Worm (Caenorhabditis elegans): ENCODE measurements around the gene zhit-3.

DNA sequence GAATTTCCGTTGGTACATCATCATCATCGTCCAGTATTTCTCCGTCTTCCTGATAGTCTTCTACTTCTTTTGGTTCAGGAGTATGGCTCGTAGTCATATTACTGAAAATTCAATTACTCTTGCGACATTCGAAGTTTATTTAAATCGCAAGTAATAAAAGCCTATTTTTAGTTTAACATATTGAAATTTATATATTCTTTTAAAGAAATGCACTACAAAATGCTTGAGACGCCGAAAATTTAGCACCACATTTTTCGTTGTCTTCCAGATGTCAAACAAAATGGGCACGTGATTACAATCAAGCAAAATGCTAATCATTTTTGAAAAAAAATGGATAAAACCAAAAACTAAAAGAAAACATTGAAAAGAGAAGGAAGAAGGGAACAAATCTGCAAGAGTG lies at the start of gene zhit-3:
- TF ChIP-seq ceh-20 (GFP tag; IDR thresholded peaks at IDR 0.05), result no peak
- TF ChIP-seq fos-1 (tag; optimal IDR thresholded peaks at IDR 0.05), result no peak
- TF ChIP-seq R02D3.7 (tag; optimal IDR thresholded peaks at IDR 0.05), result no peak
- TF ChIP-seq lin-15B (tag; optimal IDR thresholded peaks at IDR 0.05), result no peak
- TF ChIP-seq Y75B8A.6 (GFP tag; IDR thresholded peaks at IDR 0.05), result no peak
- no peak for TF ChIP-seq unc-62 (GFP tag; optimal IDR thresholded peaks at IDR 0.05 in 1 of 2)
- TF ChIP-seq unc-62 (tag; optimal IDR thresholded peaks at IDR 0.05), result no peak
- no peak for TF ChIP-seq ztf-7 (tag; optimal IDR thresholded peaks at IDR 0.05)
- no peak for TF ChIP-seq nhr-28 (tag; optimal IDR thresholded peaks at IDR 0.05)
- no peak for TF ChIP-seq F49E8.2 (tag; optimal IDR thresholded peaks at IDR 0.05; ENCODE audit: borderline replicate concordance)
- no peak for TF ChIP-seq nhr-6 (tag; optimal IDR thresholded peaks at IDR 0.05)
- TF ChIP-seq T26A8.4 (GFP tag; IDR thresholded peaks at IDR 0.05), result no peak
- TF ChIP-seq lin-39 (tag; optimal IDR thresholded peaks at IDR 0.05), result no peak

Data from whole organism, L4 larva.